Worm (Caenorhabditis elegans) whole organism, L1 larva: ENCODE results near the gene ncx-8.

Experiments
- F16B12.6 ChIP-seq: fragments of 150-350 bp; optimal IDR thresholded peaks from 2 replicates; lab custom pipeline; 2014; ENCODE audit warnings: missing biosample characterization, missing genetic modification characterization
- ama-1 ChIP-seq: fragments of 150-350 bp; optimal IDR thresholded peaks from 2 replicates; lab custom pipeline; 2014

- TF ChIP-seq ama-1 (no peak), F16B12.6 (tag; lab: Kevin White, UChicago) (no peak)
Observed at ce11 chrV:5033099-5033498, 46.1 kb upstream of the ncx-8 start, which contains the start of gene K11D12.13.
